Fruit fly (Drosophila melanogaster) whole organism, embryonic: ENCODE results near the gene Mad.
A peak's percentile ranks its signal among the peaks of the same experiment; 100 is the strongest.

Source experiments
- B-H1 ChIP-seq: fragments of 200-800 bp; sonication (Bioruptor generic); IDR thresholded peaks from 3 replicates; pipeline ENCODE4 v1.3.6; 2022; ENCODE audit warnings: missing biosample characterization, missing genetic modification characterization
- Bgb ChIP-seq: fragments of 200-800 bp; sonication (Bioruptor generic); IDR thresholded peaks from 2 replicates; pipeline ENCODE4 v1.3.6; 2022; ENCODE audit warnings: missing biosample characterization, missing genetic modification characterization; ENCODE audit not compliant: partially characterized antibody
- CG11695 ChIP-seq: fragments of 200-800 bp; sonication (Bioruptor generic); IDR thresholded peaks from 3 replicates; pipeline ENCODE4 v1.3.6; 2022; ENCODE audit warnings: missing biosample characterization, missing genetic modification characterization
- CG12236 ChIP-seq: fragments of 200-800 bp; sonication (Bioruptor generic); optimal IDR thresholded peaks from 2 replicates; lab custom pipeline; 2016; ENCODE audit warnings: missing biosample characterization, missing genetic modification characterization
- CG12299 ChIP-seq: fragments of 200-800 bp; sonication (Bioruptor generic); optimal IDR thresholded peaks from 2 replicates; lab custom pipeline; 2018; ENCODE audit warnings: missing biosample characterization, mild to moderate bottlenecking, missing genetic modification characterization
- CG13287 ChIP-seq: fragments of 200-800 bp; sonication (Bioruptor generic); IDR thresholded peaks from 2 replicates; pipeline ENCODE4 v1.3.6; 2022; ENCODE audit warnings: missing biosample characterization, missing genetic modification characterization; ENCODE audit not compliant: partially characterized antibody
- CG14667 ChIP-seq: fragments of 200-800 bp; sonication (Bioruptor generic); IDR thresholded peaks from 2 replicates; pipeline ENCODE4 v1.3.6; 2022; ENCODE audit warnings: missing biosample characterization, missing genetic modification characterization
- CG2129 ChIP-seq: fragments of 200-800 bp; sonication (Bioruptor generic); IDR thresholded peaks from 2 replicates; pipeline ENCODE4 v1.3.6; 2022; ENCODE audit warnings: missing biosample characterization, missing genetic modification characterization; ENCODE audit not compliant: partially characterized antibody
- CG2712 ChIP-seq: fragments of 200-800 bp; optimal IDR thresholded peaks from 3 replicates; lab custom pipeline; 2019; ENCODE audit warnings: missing biosample characterization, mild to moderate bottlenecking, missing genetic modification characterization, moderate library complexity
- CG33557 ChIP-seq: fragments of 200-800 bp; sonication (Bioruptor generic); optimal IDR thresholded peaks from 2 replicates; lab custom pipeline; 2019; ENCODE audit warnings: missing biosample characterization, mild to moderate bottlenecking, missing genetic modification characterization, moderate library complexity
- CG34376 ChIP-seq: fragments of 200-800 bp; sonication (Bioruptor generic); optimal IDR thresholded peaks from 2 replicates; lab custom pipeline; 2018; ENCODE audit warnings: missing biosample characterization, mild to moderate bottlenecking, missing genetic modification characterization
- CG3838 ChIP-seq: fragments of 200-800 bp; sonication (Bioruptor generic); optimal IDR thresholded peaks from 3 replicates; lab custom pipeline; 2016; ENCODE audit warnings: missing biosample characterization, missing genetic modification characterization
- CG3847 ChIP-seq: fragments of 200-800 bp; sonication (Bioruptor generic); IDR thresholded peaks from 2 replicates; pipeline ENCODE4 v1.3.6; 2022; ENCODE audit warnings: missing biosample characterization, missing genetic modification characterization
- CG4360 ChIP-seq: fragments of 200-800 bp; sonication (Bioruptor generic); IDR thresholded peaks from 2 replicates; pipeline ENCODE4 v1.3.6; 2022; ENCODE audit warnings: missing biosample characterization, missing genetic modification characterization
- CG4820 ChIP-seq: fragments of 200-800 bp; sonication (Bioruptor generic); optimal IDR thresholded peaks from 3 replicates; lab custom pipeline; 2016; ENCODE audit warnings: missing biosample characterization, missing genetic modification characterization
- CG5953 ChIP-seq: fragments of 200-800 bp; sonication (Bioruptor generic); IDR thresholded peaks from 2 replicates; pipeline ENCODE4 v1.3.6; 2022; ENCODE audit warnings: missing biosample characterization, missing genetic modification characterization
- CG6813 ChIP-seq: fragments of 200-800 bp; sonication (Bioruptor generic); optimal IDR thresholded peaks from 2 replicates; lab custom pipeline; 2017; ENCODE audit warnings: missing biosample characterization, missing genetic modification characterization, mild to moderate bottlenecking, moderate library complexity, missing genetic modification reagents
- CG8359 ChIP-seq: fragments of 200-800 bp; sonication (Bioruptor generic); optimal IDR thresholded peaks from 2 replicates; lab custom pipeline; 2017; ENCODE audit warnings: missing biosample characterization, mild to moderate bottlenecking, missing genetic modification characterization, borderline replicate concordance
- CG9437 ChIP-seq: fragments of 200-800 bp; sonication (Bioruptor generic); optimal IDR thresholded peaks from 2 replicates; lab custom pipeline; 2018; ENCODE audit warnings: missing biosample characterization, mild to moderate bottlenecking, missing genetic modification characterization
- CG9727 ChIP-seq: fragments of 200-800 bp; sonication (Bioruptor generic); optimal IDR thresholded peaks from 3 replicates; lab custom pipeline; 2017; ENCODE audit warnings: missing biosample characterization, mild to moderate bottlenecking, missing genetic modification characterization
- Dref ChIP-seq: fragments of 200-800 bp; sonication (Bioruptor generic); IDR thresholded peaks from 2 replicates; pipeline ENCODE4 v1.3.6; 2022; ENCODE audit warnings: missing biosample characterization, missing genetic modification characterization
- Ets65A ChIP-seq: fragments of 200-800 bp; sonication (Bioruptor generic); peaks from one replicate; lab custom pipeline; 2016; ENCODE audit warnings: missing biosample characterization, missing genetic modification characterization
- GATAe ChIP-seq: fragments of 200-800 bp; sonication (Bioruptor generic); conservative IDR thresholded peaks from 2 replicates; pipeline ENCODE4 v1.3.6; 2022; ENCODE audit warnings: missing biosample characterization, missing genetic modification characterization
- HmgZ ChIP-seq: fragments of 200-800 bp; sonication (Bioruptor generic); optimal IDR thresholded peaks from 2 replicates; lab custom pipeline; 2018; ENCODE audit warnings: missing biosample characterization, mild to moderate bottlenecking, missing genetic modification characterization
- Kr ChIP-seq: fragments of 200-800 bp; sonication (Bioruptor generic); optimal IDR thresholded peaks from 2 replicates; lab custom pipeline; 2017; ENCODE audit warnings: missing biosample characterization, mild to moderate bottlenecking, missing genetic modification characterization
- Med ChIP-seq: fragments of 200-800 bp; sonication (Bioruptor generic); peaks from one replicate; lab custom pipeline; 2016; ENCODE audit warnings: missing biosample characterization, missing genetic modification characterization, mild to moderate bottlenecking, inconsistent platforms, moderate library complexity
- Neu2 ChIP-seq: fragments of 200-800 bp; sonication (Bioruptor generic); optimal IDR thresholded peaks from 3 replicates; lab custom pipeline; 2016; ENCODE audit warnings: missing biosample characterization, missing genetic modification characterization, borderline replicate concordance
- Nf-YC ChIP-seq: fragments of 200-800 bp; optimal IDR thresholded peaks from 3 replicates; lab custom pipeline; 2019; ENCODE audit warnings: missing biosample characterization, mild to moderate bottlenecking, missing genetic modification characterization, moderate library complexity
- NfI ChIP-seq: fragments of 200-800 bp; sonication (Bioruptor generic); optimal IDR thresholded peaks from 3 replicates; lab custom pipeline; 2018; ENCODE audit warnings: missing biosample characterization, mild to moderate bottlenecking, missing genetic modification characterization, moderate library complexity
- Sry-δ ChIP-seq: fragments of 200-800 bp; sonication (Bioruptor generic); optimal IDR thresholded peaks from 2 replicates; lab custom pipeline; 2016; ENCODE audit warnings: missing biosample characterization, missing genetic modification characterization
- abd-A ChIP-seq: fragments of 200-800 bp; sonication (Bioruptor generic); optimal IDR thresholded peaks from 3 replicates; lab custom pipeline; 2019; ENCODE audit warnings: missing biosample characterization, mild to moderate bottlenecking, missing genetic modification characterization, moderate library complexity
- bcd ChIP-seq: fragments of 200-800 bp; sonication (Bioruptor generic); optimal IDR thresholded peaks from 2 replicates; lab custom pipeline; 2017; ENCODE audit warnings: missing biosample characterization, mild to moderate bottlenecking, missing genetic modification characterization
- bsh ChIP-seq, 2 experiments: fragments of 200-800 bp; sonication (Bioruptor generic); optimal IDR thresholded peaks; 2 replicates each; lab custom pipeline; 2017 to 2018; ENCODE audit warnings: mild to moderate bottlenecking in 2 of 2, missing biosample characterization in 2 of 2, missing genetic modification characterization in 2 of 2, moderate library complexity in 1 of 2
- chn ChIP-seq: fragments of 200-800 bp; sonication (Bioruptor generic); optimal IDR thresholded peaks from 2 replicates; lab custom pipeline; 2016; ENCODE audit warnings: missing biosample characterization, missing genetic modification characterization
- crp ChIP-seq, 2 experiments: fragments of 200-800 bp; sonication (Bioruptor generic); optimal IDR thresholded peaks; 2 replicates in 1 of 2; 3 replicates in 1 of 2; lab custom pipeline; 2017; ENCODE audit warnings: missing biosample characterization in 2 of 2, missing genetic modification characterization in 2 of 2, mild to moderate bottlenecking in 1 of 2, moderate library complexity in 1 of 2
- esg ChIP-seq: fragments of 200-800 bp; sonication (Bioruptor generic); conservative IDR thresholded peaks from 2 replicates; pipeline ENCODE4 v1.3.6; 2022; ENCODE audit warnings: missing biosample characterization, missing genetic modification characterization
- eve ChIP-seq, 2 experiments: fragments of >200 bp; optimal IDR thresholded peaks; 2 replicates each; lab custom pipeline; 2017; ENCODE audit warnings: missing biosample characterization in 2 of 2, missing genetic modification characterization in 2 of 2
- gcm ChIP-seq: fragments of 200-800 bp; sonication (Bioruptor generic); optimal IDR thresholded peaks from 2 replicates; lab custom pipeline; 2019; ENCODE audit warnings: missing biosample characterization, mild to moderate bottlenecking, missing genetic modification characterization, moderate library complexity
- gt ChIP-seq: fragments of 200-800 bp; sonication (Bioruptor generic); IDR thresholded peaks from 2 replicates; pipeline ENCODE4 v1.3.6; 2022; ENCODE audit warnings: missing biosample characterization, missing genetic modification characterization
- ham ChIP-seq: fragments of 200-800 bp; sonication (Bioruptor generic); IDR thresholded peaks from 2 replicates; pipeline ENCODE4 v1.3.6; 2022; ENCODE audit warnings: missing biosample characterization, missing genetic modification characterization
- hbn ChIP-seq: fragments of 200-800 bp; sonication (Bioruptor generic); IDR thresholded peaks from 2 replicates; pipeline ENCODE4 v1.3.6; 2022; ENCODE audit warnings: missing biosample characterization, missing genetic modification characterization; ENCODE audit not compliant: partially characterized antibody
- hkb ChIP-seq, 2 experiments: fragments of 200-800 bp in 1 of 2; fragments of >200 bp in 1 of 2; sonication (Bioruptor generic) in 1 of 2; IDR thresholded peaks in 1 of 2; optimal IDR thresholded peaks in 1 of 2; 2 replicates each; pipeline versions ENCODE4 v1.3.6 to Lab custom; 2017 to 2022; ENCODE audit warnings: missing biosample characterization in 1 of 2, missing genetic modification characterization in 1 of 2
- kay ChIP-seq: fragments of 200-800 bp; sonication (Bioruptor generic); optimal IDR thresholded peaks from 2 replicates; lab custom pipeline; 2016; ENCODE audit warnings: missing biosample characterization, missing genetic modification characterization
- lab ChIP-seq: fragments of 200-800 bp; sonication (Bioruptor generic); optimal IDR thresholded peaks from 3 replicates; lab custom pipeline; 2017; ENCODE audit warnings: missing biosample characterization, missing genetic modification characterization, mild to moderate bottlenecking, moderate library complexity, missing genetic modification reagents
- luna ChIP-seq: fragments of 200-800 bp; sonication (Bioruptor generic); optimal IDR thresholded peaks from 2 replicates; lab custom pipeline; 2016; ENCODE audit warnings: missing biosample characterization, missing genetic modification characterization
- pnt ChIP-seq: fragments of 200-800 bp; sonication (Bioruptor generic); optimal IDR thresholded peaks from 3 replicates; lab custom pipeline; 2016; ENCODE audit warnings: missing biosample characterization, missing genetic modification characterization
- vvl ChIP-seq: fragments of 200-800 bp; sonication (Bioruptor generic); IDR thresholded peaks from 2 replicates; pipeline ENCODE4 v1.3.6; 2022; ENCODE audit warnings: missing biosample characterization, missing genetic modification characterization
- yki ChIP-seq: fragments of >200 bp; optimal IDR thresholded peaks from 3 replicates; lab custom pipeline; 2018
- zf30C ChIP-seq: fragments of 200-800 bp; sonication (Bioruptor generic); optimal IDR thresholded peaks from 3 replicates; lab custom pipeline; 2018; ENCODE audit warnings: missing biosample characterization, mild to moderate bottlenecking, missing genetic modification characterization

Gene Mad

dm6 chr2L:3148959-3149591 lies 10.4 kb downstream of the Mad start (continued):
- TF ChIP-seq HmgZ (tag; lab: Kevin White, UChicago) (no peak), Med (GFP tag; lab: Kevin White, UChicago) (peak; percentile 69), CG5953 (no peak), bsh (GFP tag; optimal IDR thresholded peaks at IDR 0.05; lab: Kevin White, UChicago) (peak in 1 of 2 experiments; percentile 0), CG8359 (GFP tag; lab: Kevin White, UChicago) (peak; percentile 27), Kr (GFP tag; lab: Kevin White, UChicago) (no peak), crp (GFP tag; optimal IDR thresholded peaks at IDR 0.05; lab: Kevin White, UChicago) (no peak), gcm (GFP tag; lab: Kevin White, UChicago) (peak; percentile 42), CG12236 (GFP tag; lab: Kevin White, UChicago) (no peak), CG2712 (peak; percentile 16), luna (GFP tag; lab: Kevin White, UChicago) (no peak), CG34376 (GFP tag; lab: Kevin White, UChicago) (no peak), esg (GFP tag; lab: Robert Waterston, UW) (no peak), lab (GFP tag; lab: Kevin White, UChicago) (no peak), gt (GFP tag; lab: Robert Waterston, UW) (no peak), CG14667 (GFP tag; lab: Robert Waterston, UW) (no peak), GATAe (GFP tag; lab: Robert Waterston, UW) (no peak), pnt (GFP tag; lab: Kevin White, UChicago) (no peak), B-H1 (GFP tag; lab: Robert Waterston, UW) (no peak), Neu2 (no peak), ham (GFP tag; lab: Robert Waterston, UW) (no peak), CG4360 (GFP tag; lab: Robert Waterston, UW) (peak; percentile 84), hkb (optimal IDR thresholded peaks at IDR 0.05; lab: Kevin White, UChicago) (no peak), hkb (GFP tag; IDR thresholded peaks at IDR 0.05; lab: Robert Waterston, UW) (0 out of 2 replicates have a peak, but pooled peaks have one; percentile 30), CG13287 (GFP tag; lab: Robert Waterston, UW) (no peak), yki (lab: Kevin White, UChicago) (no peak), CG3838 (GFP tag; lab: Kevin White, UChicago) (no peak), CG12299 (tag; lab: Kevin White, UChicago) (no peak), CG6813 (GFP tag; lab: Kevin White, UChicago) (no peak), bcd (GFP tag; lab: Kevin White, UChicago) (no peak), zf30C (GFP tag; lab: Kevin White, UChicago) (peak; percentile 33), CG33557 (no peak), CG2129 (GFP tag; lab: Robert Waterston, UW) (no peak), CG3847 (GFP tag; lab: Robert Waterston, UW) (no peak)

DNA sequence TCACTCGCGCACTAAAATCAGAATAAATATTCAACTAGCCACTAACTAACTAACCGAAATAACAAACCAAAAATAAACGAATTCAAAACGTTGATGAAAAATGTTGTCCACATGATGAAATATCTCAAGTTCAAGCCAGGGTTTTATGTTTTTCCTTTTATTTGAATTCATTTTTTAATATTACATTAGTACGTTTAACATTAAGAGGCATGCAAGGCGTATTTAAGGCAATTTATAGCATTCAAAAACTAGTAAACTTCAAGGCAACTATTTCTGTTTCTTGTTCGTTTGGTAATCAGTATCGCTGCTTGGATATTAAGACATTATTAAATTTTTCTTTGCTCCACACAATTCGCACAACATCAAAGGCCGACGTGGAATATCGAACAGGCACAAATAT lies 13.5 kb downstream of the Mad start:
- TF ChIP-seq abd-A, result no peak
- peak in 1 of 2 experiments; percentile 82 for TF ChIP-seq eve (GFP tag; optimal IDR thresholded peaks at IDR 0.05; lab: Kevin White, UChicago)
- 0 out of 2 replicates have a peak, but pooled peaks have one; percentile 1 for TF ChIP-seq vvl (GFP tag; lab: Robert Waterston, UW)

- TF ChIP-seq CG11695 (GFP tag; lab: Robert Waterston, UW) (no peak), CG4820 (GFP tag; lab: Kevin White, UChicago) (no peak), CG9437 (GFP tag; lab: Kevin White, UChicago) (peak; percentile 85), Bgb (GFP tag; lab: Robert Waterston, UW) (peak; percentile 85), chn (GFP tag; lab: Kevin White, UChicago) (no peak), Nf-YC (no peak), Ets65A (no peak), kay (GFP tag; lab: Kevin White, UChicago) (no peak), Dref (GFP tag; lab: Robert Waterston, UW) (peak; percentile 73), NfI (no peak), Sry-δ (peak; percentile 88), hbn (GFP tag; lab: Robert Waterston, UW) (peak; percentile 62), CG9727 (GFP tag; lab: Kevin White, UChicago) (no peak)
Observed at dm6 chr2L:3145470-3145869, 14.0 kb downstream of the Mad start, which contains the start of gene ND-B14.5B. Gene ND-B14.5B, minus strand, starts transcription at chr2L:3145848.
